Worm (Caenorhabditis elegans): Measurements from ENCODE around the gene gmpr-1.

- TF ChIP-seq nhr-237 (tag; optimal IDR thresholded peaks at IDR 0.05) (no peak), egl-27 (tag; optimal IDR thresholded peaks at IDR 0.05) (no peak), nhr-6 (tag; optimal IDR thresholded peaks at IDR 0.05) (no peak), ztf-11 (tag; optimal IDR thresholded peaks at IDR 0.05) (no peak), ceh-82 (tag; optimal IDR thresholded peaks at IDR 0.05) (no peak), fos-1 (tag; optimal IDR thresholded peaks at IDR 0.05) (no peak), nhr-76 (tag; optimal IDR thresholded peaks at IDR 0.05) (no peak), ama-1 (optimal IDR thresholded peaks at IDR 0.05) (no peak), lin-13 (GFP tag; optimal IDR thresholded peaks at IDR 0.05) (no peak), pha-4 (GFP tag; IDR thresholded peaks at IDR 0.05) (no peak), pha-4 (tag; optimal IDR thresholded peaks at IDR 0.05) (no peak)
These were observed 13.8 kb downstream of the gmpr-1 start for ce11 chrV:4357369-4357768.
